Fruit fly (Drosophila melanogaster) whole organism, wandering third instar larva: ENCODE measurements around the gene CG11367.

Experiments
- Hr83 ChIP-seq: fragments of 200-300 bp; sonication (Bioruptor generic); optimal IDR thresholded peaks from 2 replicates; lab custom pipeline; 2016; ENCODE audit warnings: missing biosample characterization, mild to moderate bottlenecking, missing genetic modification characterization, moderate library complexity; ENCODE audit not compliant: poor library complexity, severe bottlenecking
- Myc ChIP-seq: fragments of >200 bp; optimal IDR thresholded peaks from 2 replicates; lab custom pipeline; 2017
- dl ChIP-seq, 2 experiments: fragments of 175-275, 200-275 bp in 1 of 2; fragments of 200-275 bp in 1 of 2; sonication (Bioruptor generic); optimal IDR thresholded peaks; lab custom pipeline; 2018; ENCODE audit warnings: mild to moderate bottlenecking in 2 of 2, missing biosample characterization in 2 of 2, missing genetic modification characterization in 2 of 2, moderate library complexity in 2 of 2; ENCODE audit not compliant: partially characterized antibody in 2 of 2, insufficient read depth in 1 of 2
- fru ChIP-seq: fragments of 200-800 bp; sonication (Bioruptor generic); optimal IDR thresholded peaks from 3 replicates; lab custom pipeline; 2016; ENCODE audit warnings: missing biosample characterization, mild to moderate bottlenecking, missing genetic modification characterization
- woc ChIP-seq: sonication (Bioruptor generic); optimal IDR thresholded peaks from 2 replicates; lab custom pipeline; 2016; ENCODE audit warnings: missing biosample characterization, mild to moderate bottlenecking, missing genetic modification characterization

- TF ChIP-seq Myc (lab: Kevin White, UChicago) (no peak), Hr83 (GFP tag; lab: Kevin White, UChicago) (no peak), woc (no peak), dl (GFP tag; optimal IDR thresholded peaks at IDR 0.05; lab: Kevin White, UChicago; ENCODE audit: insufficient read depth in 1 of 2, partially characterized antibody in 2 of 2) (no peak), fru (GFP tag; lab: Kevin White, UChicago) (no peak)
These were observed 16.1 kb upstream of the CG11367 start, which contains the start of gene CG11370 for dm6 chr3L:22711855-22712254.
